Worm (Caenorhabditis elegans): Measurements from ENCODE around the gene F17E9.3.
A peak's percentile ranks its signal among the peaks of the same experiment; 100 is the strongest.

F17E9.3 gene

DNA sequence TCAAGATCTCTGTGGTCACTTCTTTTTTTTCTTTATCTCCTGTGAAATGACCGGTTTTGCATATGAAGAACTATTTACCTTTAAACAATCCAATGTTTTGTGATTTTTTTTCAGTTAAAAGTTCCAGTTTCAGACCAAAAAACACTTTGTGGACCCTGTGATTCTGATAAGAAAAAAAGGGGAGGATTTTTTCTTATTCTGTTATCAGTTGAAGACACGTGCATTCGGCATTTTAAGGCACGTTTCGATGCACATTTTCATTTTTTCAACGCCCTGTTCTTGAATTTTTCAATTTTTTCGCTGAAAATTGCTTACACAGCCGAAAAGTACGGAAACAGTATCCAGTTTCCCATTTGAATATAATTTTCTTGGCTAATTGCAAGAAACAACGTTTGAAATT is 11.6 kb downstream of the F17E9.3 start, which contains the start of gene aagr-1:
TSS of gene aagr-1 (plus strand) at position 227 of the 400 bp plus-strand sequence.
- TF ChIP-seq mdl-1 (tag; optimal IDR thresholded peaks at IDR 0.05) (peak in 1 of 2 experiments; percentile 53), saeg-2 (GFP tag; IDR thresholded peaks at IDR 0.05) (no peak), ceh-32 (tag; optimal IDR thresholded peaks at IDR 0.05; ENCODE audit: poor library complexity) (no peak), nhr-41 (GFP tag; IDR thresholded peaks at IDR 0.05) (no peak), ceh-28 (tag; optimal IDR thresholded peaks at IDR 0.05) (no peak), hif-1 (tag; optimal IDR thresholded peaks at IDR 0.05) (no peak), nhr-237 (tag; optimal IDR thresholded peaks at IDR 0.05) (no peak), dve-1 (tag; optimal IDR thresholded peaks at IDR 0.05; ENCODE audit: insufficient read depth) (peak; percentile 42), nhr-111 (GFP tag; optimal IDR thresholded peaks at IDR 0.05) (no peak), unc-62 (GFP tag; optimal IDR thresholded peaks at IDR 0.05 in 1 of 2) (no peak), unc-62 (tag; optimal IDR thresholded peaks at IDR 0.05) (no peak), lir-3 (tag; optimal IDR thresholded peaks at IDR 0.05) (no peak), nhr-77 (tag; optimal IDR thresholded peaks at IDR 0.05) (no peak), lin-1 (GFP tag; IDR thresholded peaks at IDR 0.05) (no peak), ces-1 (GFP tag; optimal IDR thresholded peaks at IDR 0.05) (no peak), daf-16 (GFP tag; optimal IDR thresholded peaks at IDR 0.05) (no peak), daf-16 (tag; optimal IDR thresholded peaks at IDR 0.05) (peak; percentile 46), vab-7 (GFP tag; IDR thresholded peaks at IDR 0.05) (no peak), T26A8.4 (GFP tag; IDR thresholded peaks at IDR 0.05) (no peak), F49E8.2 (tag; optimal IDR thresholded peaks at IDR 0.05; ENCODE audit: borderline replicate concordance) (no peak), lim-7 (GFP tag; IDR thresholded peaks at IDR 0.05) (no peak), fkh-10 (GFP tag; optimal IDR thresholded peaks at IDR 0.05) (no peak), snpc-1.2 (GFP tag; IDR thresholded peaks at IDR 0.05) (no peak), zfp-2 (tag; optimal IDR thresholded peaks at IDR 0.05) (no peak), D1046.2 (GFP tag; IDR thresholded peaks at IDR 0.05) (no peak), lin-15B (tag; optimal IDR thresholded peaks at IDR 0.05) (no peak), F44E2.7 (GFP tag; IDR thresholded peaks at IDR 0.05) (no peak), nhr-6 (tag; optimal IDR thresholded peaks at IDR 0.05) (no peak), nhr-48 (tag; optimal IDR thresholded peaks at IDR 0.05) (no peak), mep-1 (tag; optimal IDR thresholded peaks at IDR 0.05) (no peak), pha-4 (GFP tag; IDR thresholded peaks at IDR 0.05) (no peak), pha-4 (tag; optimal IDR thresholded peaks at IDR 0.05) (no peak), aly-2 (tag; optimal IDR thresholded peaks at IDR 0.05) (no peak), arid-1 (GFP tag; conservative IDR thresholded peaks at IDR 0.05) (no peak), rbr-2 (tag; optimal IDR thresholded peaks at IDR 0.05) (no peak), hlh-11 (tag; optimal IDR thresholded peaks at IDR 0.05) (peak; percentile 39), nhr-28 (tag; optimal IDR thresholded peaks at IDR 0.05) (peak; percentile 47), F26F4.8 (GFP tag; conservative IDR thresholded peaks at IDR 0.05) (no peak), dmd-6 (GFP tag; IDR thresholded peaks at IDR 0.05) (peak; percentile 79), spr-1 (tag; optimal IDR thresholded peaks at IDR 0.05) (no peak), mes-2 (tag; optimal IDR thresholded peaks at IDR 0.05; ENCODE audit: poor library complexity, severe bottlenecking) (no peak), ztf-7 (tag; optimal IDR thresholded peaks at IDR 0.05) (no peak), nhr-76 (tag; optimal IDR thresholded peaks at IDR 0.05) (no peak), zfp-3 (GFP tag; conservative IDR thresholded peaks at IDR 0.05) (no peak), hlh-30 (tag; optimal IDR thresholded peaks at IDR 0.05; ENCODE audit: insufficient read depth) (peak; percentile 41), ZK337.2 (GFP tag; IDR thresholded peaks at IDR 0.05) (no peak), pqm-1 (tag; optimal IDR thresholded peaks at IDR 0.05) (peak; percentile 34), nhr-42 (GFP tag; IDR thresholded peaks at IDR 0.05) (no peak), zip-2 (tag; optimal IDR thresholded peaks at IDR 0.05) (no peak), php-3 (GFP tag; IDR thresholded peaks at IDR 0.05) (no peak), ama-1 (optimal IDR thresholded peaks at IDR 0.05) (no peak), set-16 (GFP tag; IDR thresholded peaks at IDR 0.05) (no peak), daf-19 (GFP tag; conservative IDR thresholded peaks at IDR 0.05) (no peak)
